Fruit fly (Drosophila melanogaster) whole organism, prepupa: Measurements from ENCODE around the gene CG10510.
A peak's percentile ranks its signal among the peaks of the same experiment; 100 is the strongest.

Source experiments
- Blimp-1 ChIP-seq: fragments of 200-800 bp; sonication (Bioruptor generic); optimal IDR thresholded peaks from 3 replicates; lab custom pipeline; 2017; ENCODE audit warnings: missing biosample characterization, missing genetic modification characterization, mild to moderate bottlenecking, moderate library complexity, missing genetic modification reagents
- CG10669 ChIP-seq: fragments of 200-800 bp; sonication (Bioruptor generic); optimal IDR thresholded peaks from 3 replicates; lab custom pipeline; 2018; ENCODE audit warnings: missing biosample characterization, mild to moderate bottlenecking, missing genetic modification characterization, moderate library complexity
- CG11294 ChIP-seq: fragments of 200-800 bp; sonication (Bioruptor generic); IDR thresholded peaks from 2 replicates; pipeline ENCODE4 v1.3.6; 2022; ENCODE audit warnings: missing biosample characterization, missing genetic modification characterization
- CG11902 ChIP-seq: fragments of 200-800 bp; sonication (Bioruptor generic); optimal IDR thresholded peaks from 3 replicates; lab custom pipeline; 2016; ENCODE audit warnings: missing biosample characterization, missing genetic modification characterization
- CG15336 ChIP-seq: fragments of 200-800 bp; sonication (Bioruptor generic); IDR thresholded peaks from 2 replicates; pipeline ENCODE4 v1.3.6; 2022; ENCODE audit warnings: missing biosample characterization, missing genetic modification characterization
- CG1621 ChIP-seq: fragments of 200-800 bp; sonication (Bioruptor generic); optimal IDR thresholded peaks from 3 replicates; lab custom pipeline; 2018; ENCODE audit warnings: missing biosample characterization, mild to moderate bottlenecking, missing genetic modification characterization
- CG16779 ChIP-seq: fragments of 200-800 bp; sonication (Bioruptor generic); optimal IDR thresholded peaks from 3 replicates; lab custom pipeline; 2017; ENCODE audit warnings: missing biosample characterization, mild to moderate bottlenecking, missing genetic modification characterization
- CG3032 ChIP-seq: fragments of 200-800 bp; optimal IDR thresholded peaks from 2 replicates; lab custom pipeline; 2019; ENCODE audit warnings: missing biosample characterization, mild to moderate bottlenecking, missing genetic modification characterization, moderate library complexity
- CG31627 ChIP-seq: fragments of 200-800 bp; sonication (Bioruptor generic); optimal IDR thresholded peaks from 3 replicates; lab custom pipeline; 2016; ENCODE audit warnings: missing biosample characterization, missing genetic modification characterization
- CG32006 ChIP-seq: fragments of 200-800 bp; sonication (Bioruptor generic); optimal IDR thresholded peaks from 3 replicates; lab custom pipeline; 2017; ENCODE audit warnings: missing biosample characterization, mild to moderate bottlenecking, missing genetic modification characterization
- CG4318 ChIP-seq: fragments of 200-800 bp; sonication (Bioruptor generic); optimal IDR thresholded peaks from 3 replicates; lab custom pipeline; 2017; ENCODE audit warnings: missing biosample characterization, mild to moderate bottlenecking, missing genetic modification characterization
- CG6163 ChIP-seq: fragments of 200-800 bp; sonication (Bioruptor generic); IDR thresholded peaks from 3 replicates; pipeline ENCODE4 v1.3.6; 2022; ENCODE audit warnings: missing biosample characterization, missing genetic modification characterization
- CG6276 ChIP-seq: fragments of 200-800 bp; sonication (Bioruptor generic); optimal IDR thresholded peaks from 2 replicates; lab custom pipeline; 2017; ENCODE audit warnings: missing biosample characterization, mild to moderate bottlenecking, missing genetic modification characterization
- CG6792 ChIP-seq: fragments of 200-800 bp; sonication (Bioruptor generic); optimal IDR thresholded peaks from 3 replicates; lab custom pipeline; 2016; ENCODE audit warnings: missing biosample characterization, missing genetic modification characterization
- CG6808 ChIP-seq: fragments of 200-800 bp; sonication (Bioruptor generic); optimal IDR thresholded peaks from 3 replicates; lab custom pipeline; 2017; ENCODE audit warnings: missing biosample characterization, missing genetic modification characterization, mild to moderate bottlenecking, moderate library complexity, missing genetic modification reagents
- CG8119 ChIP-seq: fragments of 200-800 bp; sonication (Bioruptor generic); IDR thresholded peaks from 3 replicates; pipeline ENCODE4 v1.3.6; 2022; ENCODE audit warnings: missing biosample characterization, missing genetic modification characterization
- CG8319 ChIP-seq: fragments of 200-800 bp; sonication (Bioruptor generic); optimal IDR thresholded peaks from 3 replicates; lab custom pipeline; 2016; ENCODE audit warnings: missing biosample characterization, missing genetic modification characterization
- CG9139 ChIP-seq: fragments of 200-800 bp; sonication (Bioruptor generic); optimal IDR thresholded peaks from 3 replicates; lab custom pipeline; 2017; ENCODE audit warnings: missing biosample characterization, mild to moderate bottlenecking, missing genetic modification characterization
- Eip75B ChIP-seq: fragments of 200-800 bp; sonication (Bioruptor generic); optimal IDR thresholded peaks from 3 replicates; lab custom pipeline; 2016; ENCODE audit warnings: missing biosample characterization, missing genetic modification characterization
- Eip78C ChIP-seq: fragments of 200-800 bp; sonication (Bioruptor generic); peaks from one replicate; lab custom pipeline; 2016; ENCODE audit warnings: missing biosample characterization, missing genetic modification characterization
- Ets21C ChIP-seq: fragments of 200-800 bp; sonication (Bioruptor generic); optimal IDR thresholded peaks from 3 replicates; lab custom pipeline; 2016; ENCODE audit warnings: missing biosample characterization, missing genetic modification characterization
- Ets96B ChIP-seq: fragments of 200-800 bp; optimal IDR thresholded peaks from 2 replicates; lab custom pipeline; 2019; ENCODE audit warnings: missing biosample characterization, mild to moderate bottlenecking, missing genetic modification characterization, moderate library complexity
- Hr39 ChIP-seq: fragments of 200-800 bp; sonication (Bioruptor generic); optimal IDR thresholded peaks from 2 replicates; lab custom pipeline; 2016; ENCODE audit warnings: missing biosample characterization, missing genetic modification characterization
- Lpt ChIP-seq: fragments of 200-800 bp; sonication (Bioruptor generic); optimal IDR thresholded peaks from 3 replicates; lab custom pipeline; 2016; ENCODE audit warnings: missing biosample characterization, missing genetic modification characterization
- Smox ChIP-seq: fragments of 200-800 bp; sonication (Bioruptor generic); optimal IDR thresholded peaks from 3 replicates; lab custom pipeline; 2016; ENCODE audit warnings: missing biosample characterization, missing genetic modification characterization
- Sox102F ChIP-seq: fragments of 200-800 bp; sonication (Bioruptor generic); optimal IDR thresholded peaks from 2 replicates; lab custom pipeline; 2016; ENCODE audit warnings: missing biosample characterization, mild to moderate bottlenecking, missing genetic modification characterization
- Sox14 ChIP-seq: fragments of 200-800 bp; sonication (Bioruptor generic); optimal IDR thresholded peaks from 3 replicates; lab custom pipeline; 2016; ENCODE audit warnings: missing biosample characterization, missing genetic modification characterization
- achi ChIP-seq: fragments of 200-800 bp; sonication (Bioruptor generic); optimal IDR thresholded peaks from 3 replicates; lab custom pipeline; 2016; ENCODE audit warnings: missing biosample characterization, missing genetic modification characterization
- acj6 ChIP-seq: fragments of 200-800 bp; sonication (Bioruptor generic); optimal IDR thresholded peaks from 3 replicates; lab custom pipeline; 2016; ENCODE audit warnings: missing biosample characterization, missing genetic modification characterization
- dac ChIP-seq: fragments of 200-800 bp; sonication (Bioruptor generic); optimal IDR thresholded peaks from 2 replicates; lab custom pipeline; 2017; ENCODE audit warnings: missing biosample characterization, mild to moderate bottlenecking, missing genetic modification characterization
- dsx ChIP-seq: fragments of 200-800 bp; optimal IDR thresholded peaks from 3 replicates; lab custom pipeline; 2019; ENCODE audit warnings: missing biosample characterization, mild to moderate bottlenecking, missing genetic modification characterization, moderate library complexity; ENCODE audit not compliant: poor library complexity, severe bottlenecking
- fd59A ChIP-seq: fragments of 200-800 bp; sonication (Bioruptor generic); optimal IDR thresholded peaks from 2 replicates; lab custom pipeline; 2017; ENCODE audit warnings: missing biosample characterization, mild to moderate bottlenecking, missing genetic modification characterization, missing genetic modification reagents
- fd85E ChIP-seq: fragments of 200-800 bp; sonication (Bioruptor generic); optimal IDR thresholded peaks from 3 replicates; lab custom pipeline; 2016; ENCODE audit warnings: missing biosample characterization, missing genetic modification characterization
- net ChIP-seq: fragments of 200-800 bp; sonication (Bioruptor generic); optimal IDR thresholded peaks from 3 replicates; lab custom pipeline; 2016; ENCODE audit warnings: missing biosample characterization, missing genetic modification characterization
- pdm3 ChIP-seq: fragments of 200-800 bp; sonication (Bioruptor generic); optimal IDR thresholded peaks from 3 replicates; lab custom pipeline; 2016; ENCODE audit warnings: missing biosample characterization, missing genetic modification characterization
- spab ChIP-seq: fragments of 200-800 bp; sonication (Bioruptor generic); optimal IDR thresholded peaks from 2 replicates; lab custom pipeline; 2017; ENCODE audit warnings: missing biosample characterization, mild to moderate bottlenecking, missing genetic modification characterization, missing genetic modification reagents
- ss ChIP-seq, 2 experiments: fragments of 200-800 bp; sonication (Bioruptor generic); optimal IDR thresholded peaks; 2 replicates in 1 of 2; 3 replicates in 1 of 2; lab custom pipeline; 2017 to 2018; ENCODE audit warnings: mild to moderate bottlenecking in 2 of 2, missing biosample characterization in 2 of 2, missing genetic modification characterization in 2 of 2, moderate library complexity in 1 of 2
- vri ChIP-seq: fragments of 200-800 bp; sonication (Bioruptor generic); optimal IDR thresholded peaks from 3 replicates; lab custom pipeline; 2016; ENCODE audit warnings: missing biosample characterization, mild to moderate bottlenecking, missing genetic modification characterization

Gene CG10510

DNA sequence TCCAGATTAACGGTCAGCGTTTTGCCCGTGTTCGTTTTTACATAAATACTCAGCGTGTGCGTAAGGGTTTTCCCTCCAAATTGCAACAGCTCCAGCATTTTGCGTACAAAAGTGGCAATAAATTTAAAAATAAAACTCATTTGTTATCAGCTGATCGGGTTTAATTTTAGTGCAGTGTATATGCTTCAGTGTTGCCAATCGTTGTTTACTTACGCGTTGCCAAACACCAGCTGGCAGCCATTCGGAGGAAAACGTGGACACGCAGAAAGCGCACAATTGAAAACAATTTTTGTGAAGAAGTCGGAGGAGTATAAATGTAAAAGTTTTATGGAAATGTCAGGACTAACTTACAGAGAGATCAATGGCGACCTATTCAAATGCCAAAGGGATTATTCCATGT lies 13.3 kb downstream of the CG10510 start, which contains the start of the genes Targ3 and park (continued):
- TF ChIP-seq Eip75B (no peak), Lpt (no peak), CG3032 (no peak), vri (GFP tag; lab: Kevin White, UChicago) (peak; percentile 43), acj6 (GFP tag; lab: Kevin White, UChicago) (peak; percentile 39), achi (GFP tag; lab: Kevin White, UChicago) (peak; percentile 22), spab (no peak), fd85E (no peak), CG16779 (tag; lab: Kevin White, UChicago) (no peak), CG6276 (GFP tag; lab: Kevin White, UChicago) (no peak)

DNA sequence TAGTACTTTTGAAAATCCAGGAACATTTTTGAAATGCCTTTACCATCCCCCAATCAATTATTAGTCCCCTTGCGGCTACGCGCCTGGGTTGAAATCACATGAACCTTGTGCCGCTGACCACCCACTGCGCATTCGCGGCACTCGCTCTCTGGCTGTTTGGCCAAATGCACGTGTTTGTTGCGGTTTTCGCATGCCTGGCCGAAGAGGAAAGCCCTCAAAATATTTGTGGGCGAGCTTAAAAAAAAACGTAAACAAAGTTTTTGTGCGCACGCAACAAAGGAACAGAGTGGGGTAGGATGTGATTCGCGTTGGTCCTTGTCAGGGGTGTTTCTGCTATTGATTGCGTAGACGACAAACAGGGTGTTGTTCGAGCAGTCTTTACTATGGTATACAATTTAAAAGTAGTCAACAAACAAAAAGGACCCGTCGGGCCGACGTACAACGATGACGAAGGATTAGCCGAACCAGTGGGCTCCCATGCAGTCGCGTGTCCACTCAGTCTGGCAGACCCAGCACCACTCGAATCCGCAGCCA lies 15.4 kb downstream of the CG10510 start:
- TF ChIP-seq Sox102F (GFP tag; lab: Kevin White, UChicago), result no peak
- no peak for TF ChIP-seq Hr39 (GFP tag; lab: Kevin White, UChicago)
- no peak for TF ChIP-seq CG31627 (GFP tag; lab: Kevin White, UChicago)
- no peak for TF ChIP-seq acj6 (GFP tag; lab: Kevin White, UChicago)
- no peak for TF ChIP-seq Ets21C (GFP tag; lab: Kevin White, UChicago)
- no peak for TF ChIP-seq Blimp-1 (GFP tag; lab: Kevin White, UChicago)
- no peak for TF ChIP-seq Lpt
- no peak for TF ChIP-seq CG15336
- TF ChIP-seq dsx (GFP tag; lab: Kevin White, UChicago), result no peak
- no peak for TF ChIP-seq Eip75B
- TF ChIP-seq CG8319 (GFP tag; lab: Kevin White, UChicago), result no peak
- no peak for TF ChIP-seq CG6163 (GFP tag; lab: Robert Waterston, UW)

DNA sequence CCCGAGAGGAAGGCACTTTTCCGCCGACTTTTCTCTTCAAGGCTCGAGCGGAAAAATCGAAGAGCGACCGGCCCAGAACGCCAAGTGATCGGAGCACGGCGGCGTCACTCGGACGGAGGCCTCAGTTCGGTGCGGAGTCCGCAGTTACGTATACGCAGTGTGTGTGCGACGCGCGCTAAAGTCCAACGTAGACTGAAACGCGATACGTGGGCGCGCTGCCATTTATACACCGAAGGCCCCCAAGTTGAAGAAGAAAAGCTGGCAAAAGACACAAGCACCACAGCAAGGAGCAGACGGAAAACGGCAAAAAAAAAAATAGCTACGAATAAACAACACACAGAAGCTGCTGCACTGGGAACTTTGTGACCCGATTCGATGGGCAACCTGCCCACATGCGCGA lies 16.7 kb downstream of the CG10510 start, which contains the start of gene CG42337:
Gene CG42337, minus strand, starts transcription at position 194 of the 400 bp plus-strand sequence.
- no peak for TF ChIP-seq CG3032

DNA sequence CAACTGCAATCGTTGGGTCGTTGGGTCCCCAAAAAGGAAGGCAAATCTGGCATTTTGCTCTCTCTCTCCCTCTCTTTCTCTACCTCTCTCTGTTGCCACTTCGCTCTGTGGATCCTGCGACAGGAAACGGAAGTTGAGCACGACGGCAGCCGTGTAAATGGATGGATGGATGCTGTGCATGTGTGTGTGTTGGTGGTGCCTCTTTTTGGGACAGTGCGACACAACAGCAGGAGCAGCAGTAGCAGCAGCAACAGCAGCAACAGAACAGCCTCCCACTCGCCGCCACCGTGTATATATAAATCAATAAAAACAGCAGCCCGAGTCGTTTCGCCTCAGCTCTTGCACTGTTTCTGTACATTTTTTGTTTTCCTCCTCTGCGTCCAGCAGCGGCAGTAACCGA lies 17.9 kb downstream of the CG10510 start:
- TF ChIP-seq CG9139 (GFP tag; lab: Kevin White, UChicago) (no peak), vri (GFP tag; lab: Kevin White, UChicago) (no peak), CG6792 (no peak), CG10669 (GFP tag; lab: Kevin White, UChicago) (no peak), Eip78C (GFP tag; lab: Kevin White, UChicago) (peak; percentile 58), fd59A (no peak), CG11902 (GFP tag; lab: Kevin White, UChicago) (no peak), CG15336 (no peak), CG4318 (no peak)

DNA sequence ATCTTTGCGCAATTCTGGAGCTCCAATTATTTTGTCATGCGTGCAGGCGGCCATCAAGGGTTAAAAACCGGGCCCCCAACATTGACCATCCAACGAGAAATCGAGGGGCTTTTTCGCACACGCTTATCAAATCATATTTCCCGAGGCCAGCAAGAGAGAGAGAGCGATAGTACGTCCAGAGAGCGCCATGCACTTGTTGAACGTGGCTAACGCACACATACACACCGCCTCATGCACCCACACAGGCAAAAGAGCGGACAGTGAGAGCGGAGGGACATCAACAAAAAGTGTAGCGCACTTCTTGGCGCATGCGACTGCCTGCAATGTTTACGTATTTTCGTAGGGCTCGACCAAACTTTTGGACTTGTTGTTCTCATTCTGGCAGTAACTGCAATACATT lies 23.4 kb downstream of the CG10510 start:
- no peak for TF ChIP-seq CG32006

DNA sequence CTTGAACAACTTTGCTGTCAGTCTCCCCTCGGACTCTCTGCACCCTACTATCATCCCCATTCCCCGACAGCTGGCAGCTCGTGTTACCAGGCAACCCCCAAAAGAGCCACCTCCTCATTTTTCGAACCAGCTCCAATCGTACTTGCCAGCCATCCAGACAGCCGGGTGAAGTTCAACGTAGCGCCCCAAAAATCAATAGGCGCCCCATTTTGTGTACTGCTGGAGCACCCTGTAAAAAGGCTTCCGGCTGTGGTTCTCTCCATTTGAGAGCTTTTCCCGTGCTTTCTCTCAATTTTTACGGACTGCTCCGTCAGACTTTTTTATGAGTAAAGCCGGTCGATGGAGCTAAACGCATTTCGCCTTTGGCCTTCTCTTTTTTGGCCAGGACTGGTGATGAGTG lies 24.3 kb downstream of the CG10510 start:
- TF ChIP-seq Sox14 (GFP tag; lab: Kevin White, UChicago) (no peak), Eip78C (GFP tag; lab: Kevin White, UChicago) (peak; percentile 29)
- TF ChIP-seq, all 60 proteins: peak for 1

DNA sequence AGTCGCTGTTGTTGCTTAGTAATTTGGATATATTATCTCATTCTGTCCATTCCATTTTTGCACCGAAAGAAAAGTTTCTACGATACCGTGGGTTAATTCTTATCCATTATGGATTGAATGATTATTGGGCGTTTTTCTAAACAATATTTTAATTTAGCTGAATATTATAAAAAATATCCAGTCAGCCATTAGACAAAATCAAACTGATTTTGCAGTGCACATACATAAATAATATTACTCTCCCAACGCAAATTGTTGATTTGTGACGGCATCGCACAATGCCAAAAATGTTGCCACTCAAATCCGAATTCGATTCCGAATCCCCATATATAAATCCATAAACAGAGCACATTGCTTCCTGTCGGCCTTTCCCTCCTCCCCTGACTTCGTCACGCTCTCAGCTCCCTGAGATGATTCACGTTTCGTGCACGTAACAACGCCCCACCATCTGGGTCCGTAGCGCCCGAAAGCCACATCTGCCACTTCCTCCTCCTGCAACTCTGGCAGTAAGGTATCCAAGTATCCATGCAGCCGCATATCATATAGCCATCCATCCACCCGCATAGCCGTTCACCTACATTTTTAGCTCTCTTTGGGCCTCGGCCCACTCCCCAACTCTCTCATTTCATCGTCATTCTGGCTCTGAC lies 32.8 kb downstream of the CG10510 start:
- peak; percentile 63 for TF ChIP-seq Smox (GFP tag; lab: Kevin White, UChicago)
- peak; percentile 63 for TF ChIP-seq CG8119
- TF ChIP-seq ss (GFP tag; optimal IDR thresholded peaks at IDR 0.05; lab: Kevin White, UChicago), result peak; percentile 3 to 31
- no peak for TF ChIP-seq dac (GFP tag; lab: Kevin White, UChicago)
- peak; percentile 29 for TF ChIP-seq Ets96B (tag; lab: Kevin White, UChicago)
- no peak for TF ChIP-seq CG16779 (tag; lab: Kevin White, UChicago)
- peak; percentile 12 for TF ChIP-seq Lpt
- TF ChIP-seq CG6276 (GFP tag; lab: Kevin White, UChicago), result no peak
- peak; percentile 14 for TF ChIP-seq CG6808 (GFP tag; lab: Kevin White, UChicago)
- TF ChIP-seq dsx (GFP tag; lab: Kevin White, UChicago), result no peak
- TF ChIP-seq Sox102F (GFP tag; lab: Kevin White, UChicago), result peak; percentile 61
- TF ChIP-seq pdm3 (GFP tag; lab: Kevin White, UChicago), result peak; percentile 70
- TF ChIP-seq net (GFP tag; lab: Kevin White, UChicago), result peak; percentile 69
- no peak for TF ChIP-seq CG1621 (tag; lab: Kevin White, UChicago)
- TF ChIP-seq CG11294, result peak; percentile 52; the same call in 1 of the 2 replicates
- no peak for TF ChIP-seq CG4318
- no peak for TF ChIP-seq CG9139 (GFP tag; lab: Kevin White, UChicago)
